Fruit fly (Drosophila melanogaster): Measurements from ENCODE around the gene ouib.

The ouib gene

dm6 chr3R:8731597-8732263 lies 6.5 kb downstream of the ouib start, which contains the start of the genes M1BP and CG8202 (continued):
- TF ChIP-seq jigr1 (GFP tag; IDR thresholded peaks at IDR 0.05): 0 out of 3 replicates have a peak, but pooled peaks have one; percentile 42
- TF ChIP-seq CG6175 (GFP tag; IDR thresholded peaks at IDR 0.05): 0 out of 3 replicates have a peak, but pooled peaks have one; percentile 63
- TF ChIP-seq al (GFP tag; IDR thresholded peaks at IDR 0.05): peak; percentile 73
- TF ChIP-seq mam (GFP tag; optimal IDR thresholded peaks at IDR 0.05): peak; percentile 78
- peak; percentile 87 for TF ChIP-seq cwo (GFP tag; optimal IDR thresholded peaks at IDR 0.05)
- TF ChIP-seq dati (GFP tag; IDR thresholded peaks at IDR 0.05): 0 out of 2 replicates have a peak, but pooled peaks have one; percentile 40
- TF ChIP-seq CG11504 (tag; optimal IDR thresholded peaks at IDR 0.05): peak; percentile 93
- peak; percentile 91 for TF ChIP-seq az2 (GFP tag; optimal IDR thresholded peaks at IDR 0.05)
- peak; percentile 27 for TF ChIP-seq CHES-1-like (GFP tag; optimal IDR thresholded peaks at IDR 0.05)
- TF ChIP-seq amos (GFP tag; IDR thresholded peaks at IDR 0.05; ENCODE audit: partially characterized antibody): no peak
- TF ChIP-seq CG8089 (GFP tag; optimal IDR thresholded peaks at IDR 0.05): peak; percentile 28
- TF ChIP-seq hb (GFP tag; IDR thresholded peaks at IDR 0.05; ENCODE audit: partially characterized antibody): no peak
- TF ChIP-seq CG9437 (GFP tag; optimal IDR thresholded peaks at IDR 0.05): peak; percentile 93
- peak; percentile 56 for TF ChIP-seq mirr (GFP tag; optimal IDR thresholded peaks at IDR 0.05)
- peak; percentile 55; the same call in 1 of the 2 replicates for TF ChIP-seq Ada2b (GFP tag; IDR thresholded peaks at IDR 0.05)
- peak; percentile 55 to 57 for TF ChIP-seq Pdp1 (GFP tag; optimal IDR thresholded peaks at IDR 0.05)
- TF ChIP-seq CoRest (tag; optimal IDR thresholded peaks at IDR 0.05): peak; percentile 97
- TF ChIP-seq CG7556 (GFP tag; optimal IDR thresholded peaks at IDR 0.05): peak; percentile 96
- peak; percentile 94 for TF ChIP-seq CG12659 (GFP tag; optimal IDR thresholded peaks at IDR 0.05)
- TF ChIP-seq PHDP (tag; optimal IDR thresholded peaks at IDR 0.05): peak; percentile 91
- peak; percentile 45 for TF ChIP-seq fu2 (GFP tag; optimal IDR thresholded peaks at IDR 0.05)
- peak; percentile 52 for TF ChIP-seq H2.0 (GFP tag; IDR thresholded peaks at IDR 0.05)
- no peak for TF ChIP-seq C15 (GFP tag; IDR thresholded peaks at IDR 0.05)
- no peak for TF ChIP-seq h (optimal IDR thresholded peaks at IDR 0.05)
- TF ChIP-seq dm (GFP tag; optimal IDR thresholded peaks at IDR 0.05): no peak
- peak; percentile 92 for TF ChIP-seq Ssrp (tag; optimal IDR thresholded peaks at IDR 0.05)
- peak; percentile 70 for TF ChIP-seq Mad (GFP tag; optimal IDR thresholded peaks at IDR 0.05)
- TF ChIP-seq Awh (GFP tag; IDR thresholded peaks at IDR 0.05): peak; percentile 43; the same call in 1 of the 2 replicates
- peak; percentile 84 for TF ChIP-seq Hand (GFP tag; optimal IDR thresholded peaks at IDR 0.05)
- peak; percentile 84 for TF ChIP-seq Blimp-1 (GFP tag; optimal IDR thresholded peaks at IDR 0.05)
- TF ChIP-seq fru (optimal IDR thresholded peaks at IDR 0.05): no peak
- peak; percentile 97 for TF ChIP-seq Sox100B (GFP tag; optimal IDR thresholded peaks at IDR 0.05)
- TF ChIP-seq CG2678 (tag; optimal IDR thresholded peaks at IDR 0.05): peak; percentile 97
- TF ChIP-seq CG18262 (tag; optimal IDR thresholded peaks at IDR 0.05): peak; percentile 97
- peak; percentile 85 for TF ChIP-seq CG32532 (GFP tag; IDR thresholded peaks at IDR 0.05)
- TF ChIP-seq bigmax (GFP tag; optimal IDR thresholded peaks at IDR 0.05): no peak
- TF ChIP-seq Oaz (GFP tag; IDR thresholded peaks at IDR 0.05): no peak
- TF ChIP-seq tll (GFP tag; optimal IDR thresholded peaks at IDR 0.05): no peak
- peak; percentile 47 for TF ChIP-seq Mes4 (GFP tag; optimal IDR thresholded peaks at IDR 0.05)
- peak; percentile 83 for TF ChIP-seq CG8290 (GFP tag; optimal IDR thresholded peaks at IDR 0.05)
- no peak for TF ChIP-seq CG8290 (tag; optimal IDR thresholded peaks at IDR 0.05)
- no peak for TF ChIP-seq pan (optimal IDR thresholded peaks at IDR 0.05)
- peak in 1 of 2 experiments; percentile 69 for TF ChIP-seq pan (GFP tag; optimal IDR thresholded peaks at IDR 0.05 in 1 of 2, IDR thresholded peaks at IDR 0.05 in 1 of 2)
- peak; percentile 70; the same call in 2 of the 3 replicates for TF ChIP-seq CG11695 (GFP tag; IDR thresholded peaks at IDR 0.05)
- peak; percentile 55 for TF ChIP-seq CG16863 (GFP tag; optimal IDR thresholded peaks at IDR 0.05)
- no peak for TF ChIP-seq HLHmδ (GFP tag; optimal IDR thresholded peaks at IDR 0.05)
- TF ChIP-seq Dp (GFP tag; optimal IDR thresholded peaks at IDR 0.05): peak; percentile 2
- peak; percentile 22; the same call in 1 of the 2 replicates for TF ChIP-seq Adf1 (GFP tag; IDR thresholded peaks at IDR 0.05)
- TF ChIP-seq CG3163 (GFP tag; optimal IDR thresholded peaks at IDR 0.05): no peak
- TF ChIP-seq BEAF-32 (GFP tag; optimal IDR thresholded peaks at IDR 0.05): no peak
